Worm (Caenorhabditis elegans) whole organism, late embryonic: ENCODE measurements around the gene F20A1.4.
"Not testable (repeated sequence)": the region's sequence is repeated elsewhere in the genome, so short reads cannot be mapped to it uniquely, and the experiment has no call there.

Experiments used
- C38D4.7 ChIP-seq: fragments of 200-800 bp; sonication (Bioruptor generic); optimal IDR thresholded peaks from 2 replicates; lab custom pipeline; 2018; ENCODE audit warnings: mild to moderate bottlenecking, missing genetic modification characterization, moderate library complexity, missing compliant biosample characterization
- F13H6.1 ChIP-seq: sonication (generic microtip); optimal IDR thresholded peaks from 2 replicates; lab custom pipeline; 2016; ENCODE audit warnings: missing genetic modification characterization, missing compliant biosample characterization
- K02D7.2 ChIP-seq: sonication (generic microtip); optimal IDR thresholded peaks from 2 replicates; lab custom pipeline; 2017; ENCODE audit warnings: mild to moderate bottlenecking, missing genetic modification characterization, missing compliant biosample characterization
- Y22D7AL.16 ChIP-seq: sonication (generic microtip); optimal IDR thresholded peaks from 2 replicates; lab custom pipeline; 2016; ENCODE audit warnings: missing genetic modification characterization, missing compliant biosample characterization
- ahr-1 ChIP-seq: sonication (generic microtip); optimal IDR thresholded peaks from 2 replicates; lab custom pipeline; 2016; ENCODE audit warnings: missing genetic modification characterization, missing compliant biosample characterization
- ceh-14 ChIP-seq: sonication (generic microtip); optimal IDR thresholded peaks from 2 replicates; lab custom pipeline; 2016; ENCODE audit warnings: missing genotype, missing genetic modification characterization, missing compliant biosample characterization
- ceh-18 ChIP-seq: sonication (generic microtip); optimal IDR thresholded peaks from 2 replicates; lab custom pipeline; 2016; ENCODE audit warnings: missing genetic modification characterization, missing compliant biosample characterization
- ceh-19 ChIP-seq: fragments of 200-800 bp; sonication (Bioruptor generic); optimal IDR thresholded peaks from 2 replicates; lab custom pipeline; 2018; ENCODE audit warnings: mild to moderate bottlenecking, missing genetic modification characterization, missing compliant biosample characterization
- ceh-22 ChIP-seq: sonication (generic microtip); optimal IDR thresholded peaks from 2 replicates; lab custom pipeline; 2017; ENCODE audit warnings: missing biosample characterization, missing genetic modification characterization
- ceh-30 ChIP-seq: fragments of 150-350 bp; optimal IDR thresholded peaks from 2 replicates; lab custom pipeline; 2014; ENCODE audit warnings: missing biosample characterization, missing genetic modification characterization
- ceh-9 ChIP-seq: sonication (generic microtip); optimal IDR thresholded peaks from 2 replicates; lab custom pipeline; 2016; ENCODE audit warnings: mild to moderate bottlenecking, missing genetic modification characterization, inconsistent platforms, missing compliant biosample characterization
- elt-4 ChIP-seq: sonication (generic microtip); optimal IDR thresholded peaks from 2 replicates; lab custom pipeline; 2016; ENCODE audit warnings: missing genetic modification characterization, missing compliant biosample characterization
- ets-4 ChIP-seq: sonication (generic microtip); optimal IDR thresholded peaks from 2 replicates; lab custom pipeline; 2016; ENCODE audit warnings: missing genetic modification characterization, missing compliant biosample characterization
- eyg-1 ChIP-seq: sonication (generic microtip); optimal IDR thresholded peaks from 2 replicates; lab custom pipeline; 2016; ENCODE audit warnings: missing genotype, missing genetic modification characterization, missing compliant biosample characterization
- fkh-10 ChIP-seq: fragments of 150-350 bp; optimal IDR thresholded peaks from 2 replicates; lab custom pipeline; 2014; ENCODE audit warnings: missing biosample characterization, missing genetic modification reagents, missing genetic modification characterization
- hlh-13 ChIP-seq: fragments of 200-800 bp; sonication (Bioruptor generic); optimal IDR thresholded peaks from 2 replicates; lab custom pipeline; 2018; ENCODE audit warnings: mild to moderate bottlenecking, missing genetic modification characterization, missing compliant biosample characterization
- hlh-15 ChIP-seq: sonication (generic microtip); optimal IDR thresholded peaks from 2 replicates; lab custom pipeline; 2016; ENCODE audit warnings: missing genetic modification characterization, missing compliant biosample characterization
- hlh-30 ChIP-seq: sonication (generic microtip); optimal IDR thresholded peaks from 2 replicates; lab custom pipeline; 2017; ENCODE audit warnings: antibody characterized with exemption, missing genetic modification characterization, missing compliant biosample characterization; ENCODE audit not compliant: insufficient read depth
- hlh-6 ChIP-seq: sonication (generic microtip); optimal IDR thresholded peaks from 2 replicates; lab custom pipeline; 2016; ENCODE audit warnings: missing genotype, missing genetic modification characterization, missing compliant biosample characterization
- mec-3 ChIP-seq: sonication (generic microtip); optimal IDR thresholded peaks from 2 replicates; lab custom pipeline; 2016; ENCODE audit warnings: borderline replicate concordance, missing genetic modification characterization, missing compliant biosample characterization
- nhr-11 ChIP-seq: fragments of 150-350 bp; optimal IDR thresholded peaks from 2 replicates; lab custom pipeline; 2014; ENCODE audit warnings: missing biosample characterization, missing genetic modification characterization
- npax-4 ChIP-seq: sonication (generic microtip); optimal IDR thresholded peaks from 2 replicates; lab custom pipeline; 2016; ENCODE audit warnings: missing genetic modification characterization, missing compliant biosample characterization
- pag-3 ChIP-seq: sonication (generic microtip); optimal IDR thresholded peaks from 2 replicates; lab custom pipeline; 2016; ENCODE audit warnings: missing compliant biosample characterization, missing genetic modification characterization, borderline replicate concordance
- pat-9 ChIP-seq: fragments of 200-800 bp; sonication (Bioruptor generic); optimal IDR thresholded peaks from 2 replicates; lab custom pipeline; 2018; ENCODE audit warnings: mild to moderate bottlenecking, missing genetic modification characterization, moderate library complexity, missing compliant biosample characterization
- pax-1 ChIP-seq: fragments of 150-350 bp; optimal IDR thresholded peaks from 2 replicates; lab custom pipeline; 2014; ENCODE audit warnings: missing biosample characterization, missing genetic modification characterization
- pha-2 ChIP-seq: sonication (generic microtip); optimal IDR thresholded peaks from 2 replicates; lab custom pipeline; 2017; ENCODE audit warnings: mild to moderate bottlenecking, missing genetic modification characterization, missing compliant biosample characterization
- pqm-1 ChIP-seq: sonication (generic microtip); optimal IDR thresholded peaks from 2 replicates; lab custom pipeline; 2016; ENCODE audit warnings: missing genetic modification characterization, missing compliant biosample characterization
- pros-1 ChIP-seq: fragments of 150-350 bp; optimal IDR thresholded peaks from 2 replicates; lab custom pipeline; 2014; ENCODE audit warnings: missing biosample characterization, missing genetic modification reagents, missing genetic modification characterization
- sdc-2 ChIP-seq: sonication (generic microtip); optimal IDR thresholded peaks from 2 replicates; lab custom pipeline; 2016; ENCODE audit warnings: missing genotype, missing genetic modification characterization, missing compliant biosample characterization
- syd-9 ChIP-seq: sonication (generic microtip); optimal IDR thresholded peaks from 2 replicates; lab custom pipeline; 2016; ENCODE audit warnings: mild to moderate bottlenecking, missing genetic modification characterization, moderate library complexity, missing compliant biosample characterization
- tbx-2 ChIP-seq: sonication (generic microtip); optimal IDR thresholded peaks from 2 replicates; lab custom pipeline; 2016; ENCODE audit warnings: missing genetic modification characterization, missing compliant biosample characterization
- ttx-3 ChIP-seq: sonication (generic microtip); optimal IDR thresholded peaks from 2 replicates; lab custom pipeline; 2016; ENCODE audit warnings: missing genetic modification reagents, missing genetic modification characterization, missing compliant biosample characterization
- unc-3 ChIP-seq, 2 experiments: fragments of 200-800 bp in 1 of 2; sonication (Bioruptor generic) in 1 of 2; sonication (generic microtip) in 1 of 2; conservative IDR thresholded peaks in 1 of 2; optimal IDR thresholded peaks in 1 of 2; 2 replicates each; pipeline versions ENCODE4 v1.3.6 to Lab custom; 2016 to 2022; ENCODE audit warnings: missing compliant biosample characterization in 2 of 2, missing genetic modification characterization in 2 of 2, missing genetic modification reagents in 1 of 2
- unc-42 ChIP-seq: sonication (generic microtip); optimal IDR thresholded peaks from 2 replicates; lab custom pipeline; 2016; ENCODE audit warnings: missing genotype, missing genetic modification characterization, missing compliant biosample characterization
- unc-86 ChIP-seq: sonication (generic microtip); optimal IDR thresholded peaks from 2 replicates; lab custom pipeline; 2016; ENCODE audit warnings: missing genetic modification characterization, missing compliant biosample characterization
- ztf-16 ChIP-seq: sonication (generic microtip); optimal IDR thresholded peaks from 2 replicates; lab custom pipeline; 2017; ENCODE audit warnings: missing genetic modification characterization, missing compliant biosample characterization

F20A1.4 gene

ce11 chrV:7060396-7060795 lies 38.7 kb upstream of the F20A1.4 start, which contains the start of the genes Y57E12AL.6 and Y57E12AL.1 (continued):
- no peak for TF ChIP-seq pros-1 (tag; lab: Kevin White, UChicago)
- peak; percentile 48 for TF ChIP-seq ceh-19 (GFP tag; lab: Kevin White, UChicago)
- peak; percentile 24 for TF ChIP-seq ets-4 (tag; lab: Kevin White, UChicago)
- peak; percentile 13 for TF ChIP-seq eyg-1 (tag; lab: Kevin White, UChicago)
- TF ChIP-seq pha-2 (tag; lab: Kevin White, UChicago): peak; percentile 44
- peak; percentile 85 for TF ChIP-seq ceh-14
- peak; percentile 75 for TF ChIP-seq tbx-2 (tag; lab: Kevin White, UChicago)
- no peak for TF ChIP-seq ceh-30 (tag; lab: Kevin White, UChicago)
- no peak for TF ChIP-seq elt-4
- TF ChIP-seq unc-42 (tag; lab: Kevin White, UChicago): peak; percentile 28
- peak; percentile 53 for TF ChIP-seq Y22D7AL.16 (tag; lab: Kevin White, UChicago)
- peak; percentile 69 for TF ChIP-seq syd-9
- TF ChIP-seq F13H6.1: peak; percentile 73
- TF ChIP-seq ceh-22: no peak
- no peak for TF ChIP-seq pqm-1 (tag; lab: Kevin White, UChicago)
- TF ChIP-seq ceh-18: peak; percentile 72
- no peak for TF ChIP-seq K02D7.2 (tag; lab: Kevin White, UChicago)
- no peak for TF ChIP-seq ceh-9
- TF ChIP-seq hlh-15 (tag; lab: Kevin White, UChicago): peak; percentile 21
- peak; percentile 65 for TF ChIP-seq unc-86 (tag; lab: Kevin White, UChicago)
- TF ChIP-seq hlh-13 (GFP tag; lab: Kevin White, UChicago): no peak

- TF ChIP-seq Y22D7AL.16 (tag; lab: Kevin White, UChicago) (no peak), ttx-3 (no peak), fkh-10 (GFP tag; lab: Kevin White, UChicago) (no peak), npax-4 (tag; lab: Kevin White, UChicago) (no peak), unc-3 (GFP tag; conservative IDR thresholded peaks at IDR 0.05; lab: Robert Waterston, UW) (no peak), unc-3 (tag; optimal IDR thresholded peaks at IDR 0.05; lab: Kevin White, UChicago) (no peak), mec-3 (no peak), tbx-2 (tag; lab: Kevin White, UChicago) (no peak)
These were observed 37.7 kb upstream of the F20A1.4 start, which contains the start of gene mdt-6 for ce11 chrV:7059350-7059749. mdt-6 (minus strand) TSS chrV:7059624.

- not testable (repeated sequence) for TF ChIP-seq pat-9, pax-1, hlh-6 (tag; lab: Kevin White, UChicago)
- TF ChIP-seq, all 69 proteins: peak for 0; not testable (repeated sequence) for 69
These were observed 36.1 kb upstream of the F20A1.4 start, which contains the start of gene Y57E12AL.2 for ce11 chrV:7057795-7058194. Y57E12AL.2 (plus strand) TSS chrV:7058095.

ce11 chrV:7054598-7054997 lies 32.9 kb upstream of the F20A1.4 start, which contains the start of gene spig-8:
spig-8 (plus strand) TSS chrV:7054898.
- no peak for TF ChIP-seq nhr-11 (tag; lab: Kevin White, UChicago)
- TF ChIP-seq eyg-1 (tag; lab: Kevin White, UChicago): no peak
- TF ChIP-seq pha-2 (tag; lab: Kevin White, UChicago): no peak
- TF ChIP-seq ztf-16 (tag; lab: Kevin White, UChicago): no peak
- no peak for TF ChIP-seq ahr-1 (tag; lab: Kevin White, UChicago)
- no peak for TF ChIP-seq pag-3 (tag; lab: Kevin White, UChicago)
- no peak for TF ChIP-seq syd-9
- TF ChIP-seq, all 69 proteins: peak for 0

ce11 chrV:7053100-7053499 lies 31.4 kb upstream of the F20A1.4 start, which contains the start of gene txt-17:
txt-17 (minus strand) TSS chrV:7053200.
- TF ChIP-seq hlh-30 (tag; lab: Kevin White, UChicago): no peak
- TF ChIP-seq C38D4.7: no peak
- no peak for TF ChIP-seq hlh-13 (GFP tag; lab: Kevin White, UChicago)
- TF ChIP-seq pqm-1 (tag; lab: Kevin White, UChicago): no peak
- TF ChIP-seq elt-4: no peak
- TF ChIP-seq sdc-2 (tag; lab: Kevin White, UChicago): no peak
- no peak for TF ChIP-seq ceh-14
- TF ChIP-seq unc-42 (tag; lab: Kevin White, UChicago): no peak
- TF ChIP-seq, all 69 proteins: peak for 0
